Fruit fly (Drosophila melanogaster): ENCODE results near the gene ninaA.

dm6 chr2L:840022-840421, 37.1 kb upstream of the ninaA start:
- TF ChIP-seq D1 (tag; optimal IDR thresholded peaks at IDR 0.05) (no peak), Pif1B (GFP tag; optimal IDR thresholded peaks at IDR 0.05) (no peak), CG32121 (GFP tag; IDR thresholded peaks at IDR 0.05) (no peak)

All from whole organism, pupa.